Fruit fly (Drosophila melanogaster): ENCODE measurements around the gene CG43055.
A peak's percentile ranks its signal among the peaks of the same experiment; 100 is the strongest.

CG43055 gene

dm6 chr2L:4400653-4401052, 10.3 kb upstream of the CG43055 start, which contains the start of gene CG33003:
TSS of gene CG33003 (plus strand) at chr2L:4400953.
- TF ChIP-seq Eip78C (GFP tag), result no peak
- no peak for TF ChIP-seq Blimp-1 (GFP tag; optimal IDR thresholded peaks at IDR 0.05)

dm6 chr2L:4403013-4403604, 7.8 kb upstream of the CG43055 start, which contains the start of gene Dim1:
TSS of gene Dim1 (plus strand) at chr2L:4403251.
- no peak for TF ChIP-seq dac (GFP tag; optimal IDR thresholded peaks at IDR 0.05)
- peak; percentile 40 for TF ChIP-seq achi (GFP tag; optimal IDR thresholded peaks at IDR 0.05)
- TF ChIP-seq CG32006 (GFP tag; optimal IDR thresholded peaks at IDR 0.05), result no peak
- TF ChIP-seq CG6163 (GFP tag; IDR thresholded peaks at IDR 0.05), result peak; percentile 61
- no peak for TF ChIP-seq Sox102F (GFP tag; optimal IDR thresholded peaks at IDR 0.05)
- TF ChIP-seq Hr39 (GFP tag; optimal IDR thresholded peaks at IDR 0.05), result no peak
- no peak for TF ChIP-seq Eip78C (GFP tag)
- TF ChIP-seq CG34406 (GFP tag; optimal IDR thresholded peaks at IDR 0.05), result peak; percentile 59
- no peak for TF ChIP-seq OdsH (GFP tag; optimal IDR thresholded peaks at IDR 0.05)
- peak; percentile 43 for TF ChIP-seq CG9139 (GFP tag; optimal IDR thresholded peaks at IDR 0.05)
- no peak for TF ChIP-seq Sox15 (GFP tag; optimal IDR thresholded peaks at IDR 0.05)

- TF ChIP-seq CG6792 (GFP tag; optimal IDR thresholded peaks at IDR 0.05) (no peak), OdsH (GFP tag; optimal IDR thresholded peaks at IDR 0.05) (no peak), Ets96B (tag; optimal IDR thresholded peaks at IDR 0.05) (no peak), Met (GFP tag; optimal IDR thresholded peaks at IDR 0.05) (no peak), net (GFP tag; optimal IDR thresholded peaks at IDR 0.05) (no peak), ss (GFP tag; optimal IDR thresholded peaks at IDR 0.05) (no peak), CG1621 (tag; optimal IDR thresholded peaks at IDR 0.05) (no peak), Hr4 (GFP tag; optimal IDR thresholded peaks at IDR 0.05) (no peak), fd85E (GFP tag; optimal IDR thresholded peaks at IDR 0.05) (no peak), CG6163 (GFP tag; IDR thresholded peaks at IDR 0.05) (no peak), cyc (GFP tag; optimal IDR thresholded peaks at IDR 0.05) (no peak), dac (GFP tag; optimal IDR thresholded peaks at IDR 0.05) (no peak)
Measured at dm6 chr2L:4414059-4414458, 3.1 kb downstream of the CG43055 start.

- TF ChIP-seq Hr4 (GFP tag; optimal IDR thresholded peaks at IDR 0.05), result peak; percentile 47
- peak; percentile 50 for TF ChIP-seq CG32006 (GFP tag; optimal IDR thresholded peaks at IDR 0.05)
- TF ChIP-seq fkh (GFP tag; optimal IDR thresholded peaks at IDR 0.05), result no peak
- TF ChIP-seq spab (GFP tag; optimal IDR thresholded peaks at IDR 0.05), result peak; percentile 31
- no peak for TF ChIP-seq CG8632 (GFP tag; optimal IDR thresholded peaks at IDR 0.05)
- TF ChIP-seq Gug (GFP tag; IDR thresholded peaks at IDR 0.05), result no peak
- peak; percentile 27 for TF ChIP-seq CG6808 (GFP tag; optimal IDR thresholded peaks at IDR 0.05)
- peak; percentile 48 for TF ChIP-seq pdm3 (GFP tag; optimal IDR thresholded peaks at IDR 0.05)
- TF ChIP-seq net (GFP tag; optimal IDR thresholded peaks at IDR 0.05), result peak; percentile 40
- TF ChIP-seq Lpt (GFP tag; optimal IDR thresholded peaks at IDR 0.05), result peak; percentile 23
- peak; percentile 35 for TF ChIP-seq Hr39 (GFP tag; optimal IDR thresholded peaks at IDR 0.05)
- no peak for TF ChIP-seq CG11902 (GFP tag; optimal IDR thresholded peaks at IDR 0.05)
- no peak for TF ChIP-seq dac (GFP tag; optimal IDR thresholded peaks at IDR 0.05)
- TF ChIP-seq CG3032 (tag; optimal IDR thresholded peaks at IDR 0.05), result no peak
- TF ChIP-seq fd59A (GFP tag; optimal IDR thresholded peaks at IDR 0.05), result peak; percentile 21
- no peak for TF ChIP-seq esn (GFP tag; optimal IDR thresholded peaks at IDR 0.05)
- TF ChIP-seq topi (GFP tag; optimal IDR thresholded peaks at IDR 0.05), result peak; percentile 26
- peak; percentile 50 for TF ChIP-seq OdsH (GFP tag; optimal IDR thresholded peaks at IDR 0.05)
- TF ChIP-seq CG11762 (GFP tag; optimal IDR thresholded peaks at IDR 0.05; ENCODE audit: insufficient read depth), result peak; percentile 11
- TF ChIP-seq Eip78C (GFP tag), result peak; percentile 79
- peak; percentile 53 for TF ChIP-seq Eip75B (GFP tag; optimal IDR thresholded peaks at IDR 0.05)
- no peak for TF ChIP-seq CG8319 (GFP tag; optimal IDR thresholded peaks at IDR 0.05)
- peak; percentile 13 for TF ChIP-seq Smox (GFP tag; optimal IDR thresholded peaks at IDR 0.05)
- TF ChIP-seq CG34406 (GFP tag; optimal IDR thresholded peaks at IDR 0.05), result peak; percentile 18
- TF ChIP-seq ss (GFP tag; optimal IDR thresholded peaks at IDR 0.05), result peak in 1 of 2 experiments; percentile 33
- no peak for TF ChIP-seq CG6854 (GFP tag; optimal IDR thresholded peaks at IDR 0.05)
- peak; percentile 17 for TF ChIP-seq CG6276 (GFP tag; optimal IDR thresholded peaks at IDR 0.05)
- peak; percentile 45; the same call in 1 of the 3 replicates for TF ChIP-seq eg (GFP tag; IDR thresholded peaks at IDR 0.05)
- TF ChIP-seq fd85E (GFP tag; optimal IDR thresholded peaks at IDR 0.05), result no peak
- TF ChIP-seq Met (GFP tag; optimal IDR thresholded peaks at IDR 0.05), result peak; percentile 43
- TF ChIP-seq Blimp-1 (GFP tag; optimal IDR thresholded peaks at IDR 0.05), result no peak
- peak; percentile 25 for TF ChIP-seq Sox102F (GFP tag; optimal IDR thresholded peaks at IDR 0.05)
- peak; percentile 23 for TF ChIP-seq acj6 (GFP tag; optimal IDR thresholded peaks at IDR 0.05)
- no peak for TF ChIP-seq Eip93F (GFP tag; optimal IDR thresholded peaks at IDR 0.05)
- peak; percentile 43 for TF ChIP-seq Sox14 (GFP tag; optimal IDR thresholded peaks at IDR 0.05)
Measured at dm6 chr2L:4416089-4416488, 5.1 kb downstream of the CG43055 start.

Data from whole organism, prepupa.